Worm (Caenorhabditis elegans): ENCODE measurements around the gene W05H5.1.

- no peak for TF ChIP-seq snpc-4 (tag; optimal IDR thresholded peaks at IDR 0.05)
- no peak for TF ChIP-seq elt-1 (tag; optimal IDR thresholded peaks at IDR 0.05)
- TF ChIP-seq nhr-11 (tag; optimal IDR thresholded peaks at IDR 0.05): no peak
- no peak for TF ChIP-seq ama-1 (optimal IDR thresholded peaks at IDR 0.05)
- no peak for TF ChIP-seq zag-1 (tag; optimal IDR thresholded peaks at IDR 0.05)
- TF ChIP-seq unc-62 (GFP tag; optimal IDR thresholded peaks at IDR 0.05): no peak
- TF ChIP-seq nhr-77 (tag; optimal IDR thresholded peaks at IDR 0.05): no peak
- TF ChIP-seq alr-1 (tag; optimal IDR thresholded peaks at IDR 0.05): no peak
- TF ChIP-seq gmeb-1 (tag; optimal IDR thresholded peaks at IDR 0.05): no peak
Observed at ce11 chrII:12401791-12402190, 42.8 kb downstream of the W05H5.1 start, which contains the start of gene sre-29.

Measured in whole organism, L2 larva.